Worm (Caenorhabditis elegans) whole organism, young adult: ENCODE results near the gene imb-2.
A peak's percentile ranks its signal among the peaks of the same experiment; 100 is the strongest.

Source experiments
- B0019.2 ChIP-seq: fragments of 200-800 bp; sonication (Bioruptor generic); conservative IDR thresholded peaks from 2 replicates; pipeline ENCODE4 v1.3.6; 2022; ENCODE audit warnings: missing genetic modification reagents, missing genetic modification characterization, missing compliant biosample characterization
- D2030.7 ChIP-seq: fragments of 200-800 bp; sonication (Bioruptor generic); IDR thresholded peaks from 2 replicates; pipeline ENCODE4 v1.3.6; 2022; ENCODE audit warnings: missing genetic modification reagents, missing genetic modification characterization, missing compliant biosample characterization
- F22D6.2 ChIP-seq: sonication (generic microtip); optimal IDR thresholded peaks from 2 replicates; lab custom pipeline; 2016; ENCODE audit warnings: mild to moderate bottlenecking, missing genetic modification characterization, missing compliant biosample characterization
- F37B4.10 ChIP-seq: fragments of 200-800 bp; sonication (Bioruptor generic); IDR thresholded peaks from 2 replicates; pipeline ENCODE4 v1.3.6; 2022; ENCODE audit warnings: missing genetic modification characterization, missing compliant biosample characterization
- F55B11.4 ChIP-seq: sonication (generic microtip); optimal IDR thresholded peaks from 2 replicates; lab custom pipeline; 2016; ENCODE audit warnings: missing compliant biosample characterization, missing genetic modification characterization, borderline replicate concordance; ENCODE audit not compliant: insufficient read depth
- T26A5.8 ChIP-seq: sonication (generic microtip); optimal IDR thresholded peaks from 2 replicates; lab custom pipeline; 2016; ENCODE audit warnings: missing genetic modification characterization, missing compliant biosample characterization
- Y53G8AR.9 ChIP-seq: fragments of 200-800 bp; sonication (Bioruptor generic); conservative IDR thresholded peaks from 2 replicates; pipeline ENCODE4 v1.3.6; 2022; ENCODE audit warnings: missing genetic modification reagents, missing genetic modification characterization, missing compliant biosample characterization
- Y56A3A.18 ChIP-seq: fragments of 200-800 bp; sonication (Bioruptor generic); IDR thresholded peaks from 2 replicates; pipeline ENCODE4 v1.3.6; 2022; ENCODE audit warnings: missing genetic modification reagents, missing genetic modification characterization, missing compliant biosample characterization
- Y67H2A.10 ChIP-seq: fragments of 200-800 bp; sonication (Bioruptor generic); conservative IDR thresholded peaks from 2 replicates; pipeline ENCODE4 v1.3.6; 2022; ENCODE audit warnings: missing genetic modification reagents, missing genetic modification characterization, missing compliant biosample characterization
- ama-1 ChIP-seq, 3 experiments: fragments of 150-350 bp in 1 of 3; sonication (generic microtip) in 2 of 3; optimal IDR thresholded peaks; 2 replicates each; lab custom pipeline; 2014 to 2018; ENCODE audit warnings: missing biosample characterization in 2 of 3, missing genetic modification characterization in 2 of 3, missing genetic modification reagents in 2 of 3
- atf-7 ChIP-seq: sonication (generic microtip); optimal IDR thresholded peaks from 2 replicates; lab custom pipeline; 2017; ENCODE audit warnings: mild to moderate bottlenecking, missing genetic modification characterization, missing compliant biosample characterization
- athp-1 ChIP-seq: sonication (generic microtip); optimal IDR thresholded peaks from 2 replicates; lab custom pipeline; 2017; ENCODE audit warnings: mild to moderate bottlenecking, missing genetic modification characterization, missing compliant biosample characterization
- cebp-1 ChIP-seq, 2 experiments: fragments of 200-800 bp in 1 of 2; sonication (Bioruptor generic) in 1 of 2; sonication (generic microtip) in 1 of 2; IDR thresholded peaks in 1 of 2; optimal IDR thresholded peaks in 1 of 2; 2 replicates each; pipeline versions ENCODE4 v1.3.6 to Lab custom; 2017 to 2022; ENCODE audit warnings: missing compliant biosample characterization in 2 of 2, missing genetic modification characterization in 2 of 2, mild to moderate bottlenecking in 1 of 2, missing genetic modification reagents in 1 of 2, moderate library complexity in 1 of 2
- cebp-2 ChIP-seq: fragments of 200-800 bp; sonication (Bioruptor generic); IDR thresholded peaks from 2 replicates; pipeline ENCODE4 v1.3.6; 2022; ENCODE audit warnings: missing genetic modification characterization, missing compliant biosample characterization
- ceh-40 ChIP-seq: fragments of 200-800 bp; sonication (Bioruptor generic); IDR thresholded peaks from 2 replicates; pipeline ENCODE4 v1.3.6; 2022; ENCODE audit warnings: missing genetic modification characterization, missing compliant biosample characterization
- ceh-91 ChIP-seq: fragments of 200-800 bp; sonication (Bioruptor generic); IDR thresholded peaks from 2 replicates; pipeline ENCODE4 v1.3.6; 2022; ENCODE audit warnings: missing genetic modification reagents, missing genetic modification characterization, missing compliant biosample characterization
- chd-7 ChIP-seq: sonication (generic microtip); optimal IDR thresholded peaks from 2 replicates; lab custom pipeline; 2016; ENCODE audit warnings: mild to moderate bottlenecking, missing genetic modification characterization, moderate library complexity, missing compliant biosample characterization
- dpff-1 ChIP-seq: sonication (generic microtip); optimal IDR thresholded peaks from 2 replicates; lab custom pipeline; 2017; ENCODE audit warnings: mild to moderate bottlenecking, missing genetic modification characterization, missing compliant biosample characterization
- efl-1 ChIP-seq: fragments of 150-350 bp; optimal IDR thresholded peaks from 2 replicates; lab custom pipeline; 2014; ENCODE audit warnings: missing biosample characterization, missing genetic modification reagents, missing genetic modification characterization
- egl-18 ChIP-seq: fragments of 200-800 bp; sonication (Bioruptor generic); IDR thresholded peaks from 2 replicates; pipeline ENCODE4 v1.3.6; 2022; ENCODE audit warnings: missing genetic modification reagents, missing genetic modification characterization, missing compliant biosample characterization
- egrh-3 ChIP-seq: fragments of 200-800 bp; sonication (Bioruptor generic); IDR thresholded peaks from 2 replicates; pipeline ENCODE4 v1.3.6; 2022; ENCODE audit warnings: missing genetic modification reagents, missing genetic modification characterization, missing compliant biosample characterization
- ekl-4 ChIP-seq: fragments of 200-800 bp; sonication (Bioruptor generic); IDR thresholded peaks from 2 replicates; pipeline ENCODE4 v1.3.6; 2022; ENCODE audit warnings: missing genetic modification reagents, missing genetic modification characterization, missing compliant biosample characterization
- ets-4 ChIP-seq: fragments of 200-800 bp; sonication (Bioruptor generic); optimal IDR thresholded peaks from 2 replicates; lab custom pipeline; 2018; ENCODE audit warnings: mild to moderate bottlenecking, missing genetic modification characterization, missing compliant biosample characterization
- gei-17 ChIP-seq: fragments of 200-800 bp; sonication (Bioruptor generic); optimal IDR thresholded peaks from 2 replicates; lab custom pipeline; 2018; ENCODE audit warnings: mild to moderate bottlenecking, missing genetic modification characterization, missing compliant biosample characterization
- hrde-1 ChIP-seq: sonication (generic microtip); optimal IDR thresholded peaks from 2 replicates; lab custom pipeline; 2016; ENCODE audit warnings: missing genetic modification characterization, mild to moderate bottlenecking, missing compliant biosample characterization, moderate library complexity, missing genotype, missing genetic modification reagents, borderline replicate concordance
- lin-54 ChIP-seq: fragments of 200-800 bp; sonication (Bioruptor generic); optimal IDR thresholded peaks from 2 replicates; lab custom pipeline; 2018; ENCODE audit warnings: mild to moderate bottlenecking, missing genetic modification characterization, missing compliant biosample characterization
- lsy-27 ChIP-seq: sonication (generic microtip); optimal IDR thresholded peaks from 2 replicates; lab custom pipeline; 2017; ENCODE audit warnings: missing genetic modification characterization, mild to moderate bottlenecking, missing compliant biosample characterization, antibody characterized with exemption, missing genotype, borderline replicate concordance; ENCODE audit not compliant: insufficient read depth
- mel-28 ChIP-seq: sonication (generic microtip); optimal IDR thresholded peaks from 2 replicates; lab custom pipeline; 2016; ENCODE audit warnings: borderline replicate concordance, mild to moderate bottlenecking, missing genetic modification characterization, missing compliant biosample characterization
- nhr-120 ChIP-seq: fragments of 200-800 bp; sonication (Bioruptor generic); IDR thresholded peaks from 2 replicates; pipeline ENCODE4 v1.3.6; 2022; ENCODE audit warnings: missing genetic modification characterization, missing compliant biosample characterization
- nhr-179 ChIP-seq: sonication (generic microtip); optimal IDR thresholded peaks from 2 replicates; lab custom pipeline; 2016; ENCODE audit warnings: mild to moderate bottlenecking, missing genetic modification characterization, missing compliant biosample characterization
- nhr-80 ChIP-seq: sonication (generic microtip); optimal IDR thresholded peaks from 2 replicates; lab custom pipeline; 2016; ENCODE audit warnings: missing genetic modification characterization, missing compliant biosample characterization
- pha-4 ChIP-seq: fragments of 150-350 bp; sonication (generic microtip); optimal IDR thresholded peaks from 2 replicates; lab custom pipeline; 2014; ENCODE audit warnings: missing biosample characterization, missing genetic modification reagents, missing genetic modification characterization
- rec-8 ChIP-seq, 2 experiments: sonication (generic microtip); optimal IDR thresholded peaks; 2 replicates each; lab custom pipeline; 2016; ENCODE audit warnings: mild to moderate bottlenecking in 2 of 2, missing genetic modification characterization in 2 of 2, missing genetic modification reagents in 2 of 2, missing genotype in 2 of 2, missing biosample characterization in 1 of 2, missing compliant biosample characterization in 1 of 2, moderate library complexity in 1 of 2
- snpc-1.1 ChIP-seq: sonication (generic microtip); optimal IDR thresholded peaks from 2 replicates; lab custom pipeline; 2017; ENCODE audit warnings: missing genetic modification characterization, mild to moderate bottlenecking, missing compliant biosample characterization, antibody characterized with exemption, moderate library complexity, missing genotype, missing genetic modification reagents; ENCODE audit not compliant: insufficient read depth
- somi-1 ChIP-seq: fragments of 200-800 bp; sonication (Bioruptor generic); optimal IDR thresholded peaks from 2 replicates; lab custom pipeline; 2018; ENCODE audit warnings: mild to moderate bottlenecking, missing genetic modification characterization, missing compliant biosample characterization
- tbx-9 ChIP-seq: sonication (generic microtip); optimal IDR thresholded peaks from 2 replicates; lab custom pipeline; 2016; ENCODE audit warnings: borderline replicate concordance, missing genetic modification characterization, inconsistent platforms, missing compliant biosample characterization
- unc-62 ChIP-seq: fragments of 150-350 bp; optimal IDR thresholded peaks from 2 replicates; lab custom pipeline; 2014; ENCODE audit warnings: missing biosample characterization, missing genetic modification reagents, missing genetic modification characterization
- zfh-2 ChIP-seq: fragments of 200-800 bp; sonication (Bioruptor generic); conservative IDR thresholded peaks from 2 replicates; pipeline ENCODE4 v1.3.6; 2022; ENCODE audit warnings: missing genetic modification reagents, missing genetic modification characterization, missing compliant biosample characterization
- ztf-18 ChIP-seq: sonication (generic microtip); optimal IDR thresholded peaks from 2 replicates; lab custom pipeline; 2016; ENCODE audit warnings: missing genotype, mild to moderate bottlenecking, missing genetic modification characterization, missing compliant biosample characterization
- ztf-26 ChIP-seq: sonication (generic microtip); optimal IDR thresholded peaks from 2 replicates; lab custom pipeline; 2017; ENCODE audit warnings: missing genetic modification characterization, missing compliant biosample characterization
- ztf-3 ChIP-seq: fragments of 200-800 bp; sonication (Bioruptor generic); optimal IDR thresholded peaks from 2 replicates; lab custom pipeline; 2018; ENCODE audit warnings: mild to moderate bottlenecking, missing genetic modification characterization, missing compliant biosample characterization
- ztf-6 ChIP-seq: fragments of 200-800 bp; sonication (Bioruptor generic); IDR thresholded peaks from 2 replicates; pipeline ENCODE4 v1.3.6; 2022; ENCODE audit warnings: missing genetic modification reagents, missing genetic modification characterization, missing compliant biosample characterization

Gene imb-2

ce11 chrII:14401098-14401497 lies 35.6 kb downstream of the imb-2 start:
- peak; percentile 26 for TF ChIP-seq ama-1 (optimal IDR thresholded peaks at IDR 0.05; lab: Kevin White, UChicago)
- TF ChIP-seq ama-1 (GFP tag; optimal IDR thresholded peaks at IDR 0.05; lab: Kevin White, UChicago) = no peak
- TF ChIP-seq unc-62 (GFP tag; lab: Kevin White, UChicago) = no peak
- 0 out of 2 replicates have a peak, but pooled peaks have one; percentile 15 for TF ChIP-seq Y53G8AR.9 (GFP tag; lab: Robert Waterston, UW)
- TF ChIP-seq, all 124 proteins: peak for 2

- TF ChIP-seq Y56A3A.18 (GFP tag; lab: Robert Waterston, UW) = no peak
- peak; percentile 21 for TF ChIP-seq pha-4 (tag; lab: Kevin White, UChicago)
- no peak for TF ChIP-seq cebp-1 (GFP tag; IDR thresholded peaks at IDR 0.05; lab: Robert Waterston, UW)
- TF ChIP-seq cebp-1 (tag; optimal IDR thresholded peaks at IDR 0.05; lab: Kevin White, UChicago) = peak; percentile 14
- no peak for TF ChIP-seq athp-1 (tag; lab: Kevin White, UChicago)
- TF ChIP-seq nhr-80 (tag; lab: Kevin White, UChicago) = peak; percentile 9
Measured at ce11 chrII:14404266-14404665, 38.8 kb downstream of the imb-2 start.

ce11 chrII:14404741-14405488 lies 39.4 kb downstream of the imb-2 start:
- TF ChIP-seq dpff-1 (tag; lab: Kevin White, UChicago) (no peak), nhr-120 (no peak), chd-7 (no peak), hrde-1 (tag; lab: Kevin White, UChicago) (no peak), Y67H2A.10 (GFP tag; lab: Robert Waterston, UW) (no peak), pha-4 (tag; lab: Kevin White, UChicago) (no peak), ceh-91 (GFP tag; lab: Robert Waterston, UW) (no peak), mel-28 (tag; lab: Kevin White, UChicago) (no peak), somi-1 (GFP tag; lab: Kevin White, UChicago) (no peak), tbx-9 (tag; lab: Kevin White, UChicago) (no peak), F37B4.10 (no peak), lsy-27 (tag; lab: Kevin White, UChicago) (no peak), athp-1 (tag; lab: Kevin White, UChicago) (no peak), nhr-80 (tag; lab: Kevin White, UChicago) (no peak), ztf-3 (no peak), F55B11.4 (tag; lab: Kevin White, UChicago) (no peak), snpc-1.1 (tag; lab: Kevin White, UChicago) (no peak), T26A5.8 (no peak), zfh-2 (peak; percentile 73), cebp-2 (no peak), D2030.7 (0 out of 2 replicates have a peak, but pooled peaks have one; percentile 20), lin-54 (GFP tag; lab: Kevin White, UChicago) (no peak), gei-17 (GFP tag; lab: Kevin White, UChicago) (no peak), ztf-18 (no peak), B0019.2 (GFP tag; lab: Robert Waterston, UW) (no peak), atf-7 (tag; lab: Kevin White, UChicago) (peak; percentile 90), ets-4 (GFP tag; lab: Kevin White, UChicago) (no peak), efl-1 (no peak), ztf-6 (GFP tag; lab: Robert Waterston, UW) (no peak), ekl-4 (GFP tag; lab: Robert Waterston, UW) (0 out of 2 replicates have a peak, but pooled peaks have one; percentile 45), ceh-40 (no peak), ztf-26 (tag; lab: Kevin White, UChicago) (peak; percentile 62), egl-18 (GFP tag; lab: Robert Waterston, UW) (no peak), egrh-3 (GFP tag; lab: Robert Waterston, UW) (no peak), F22D6.2 (no peak), rec-8 (tag; optimal IDR thresholded peaks at IDR 0.05; lab: Kevin White, UChicago) (no peak), nhr-179 (tag; lab: Kevin White, UChicago) (no peak)
